Worm (Caenorhabditis elegans): Measurements from ENCODE around the gene F45E1.2.

DNA sequence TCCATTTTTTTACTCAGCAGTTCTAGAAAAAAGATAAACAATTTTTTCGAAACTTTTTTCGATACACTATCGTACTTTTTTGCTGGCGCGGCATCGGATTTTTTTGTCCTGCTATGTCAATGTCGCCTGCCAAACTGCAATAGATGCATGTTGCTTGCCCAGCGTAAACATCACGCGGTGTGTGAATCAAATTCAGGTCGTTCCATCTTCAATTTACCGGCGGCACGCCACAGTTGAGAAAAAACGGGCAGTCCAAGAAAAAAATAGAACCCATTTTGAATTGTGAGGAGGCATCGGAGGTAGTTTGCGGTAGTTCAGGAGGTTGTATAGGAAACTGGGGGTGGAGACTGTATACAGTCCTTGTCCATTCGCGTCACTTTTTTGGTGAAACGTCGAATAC is 14.9 kb downstream of the F45E1.2 start:
- TF ChIP-seq pes-1 (GFP tag; IDR thresholded peaks at IDR 0.05) (no peak), hnd-1 (tag; optimal IDR thresholded peaks at IDR 0.05) (no peak), ets-7 (tag; optimal IDR thresholded peaks at IDR 0.05) (no peak), ama-1 (optimal IDR thresholded peaks at IDR 0.05) (no peak), flt-1 (GFP tag; IDR thresholded peaks at IDR 0.05) (no peak), tra-4 (tag; optimal IDR thresholded peaks at IDR 0.05) (no peak)
